Worm (Caenorhabditis elegans): ENCODE measurements around the gene rpc-25.

The rpc-25 gene

DNA sequence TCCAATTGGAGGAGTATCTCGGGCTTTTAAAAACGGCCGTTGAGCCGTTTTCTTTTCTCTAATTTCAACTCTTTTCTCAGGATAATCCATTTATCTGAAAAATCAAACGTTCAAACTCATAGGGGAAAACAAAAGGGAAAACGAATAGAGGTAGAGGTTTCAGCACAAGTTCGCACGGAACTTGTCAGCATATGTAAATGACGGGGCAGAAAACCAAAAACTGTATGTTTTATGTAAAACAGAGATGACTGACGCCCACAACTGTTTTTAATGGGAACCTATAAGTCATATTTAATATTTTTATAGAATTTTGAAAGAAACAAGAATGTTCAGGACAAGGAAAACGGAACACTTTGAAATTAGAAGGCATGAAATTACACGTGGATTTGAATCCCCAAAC, 40.0 kb downstream of the rpc-25 start, which contains the start of gene C51E3.6:
Gene C51E3.6 (minus strand): TSS at position 101 of the 400 bp plus-strand sequence.
- TF ChIP-seq nhr-76 (tag; optimal IDR thresholded peaks at IDR 0.05): no peak
- no peak for TF ChIP-seq lin-29 (GFP tag; IDR thresholded peaks at IDR 0.05)
- no peak for TF ChIP-seq lin-15B (tag; optimal IDR thresholded peaks at IDR 0.05)
- no peak for TF ChIP-seq ceh-44 (GFP tag; IDR thresholded peaks at IDR 0.05)
- no peak for TF ChIP-seq F44E2.7 (GFP tag; IDR thresholded peaks at IDR 0.05)

DNA sequence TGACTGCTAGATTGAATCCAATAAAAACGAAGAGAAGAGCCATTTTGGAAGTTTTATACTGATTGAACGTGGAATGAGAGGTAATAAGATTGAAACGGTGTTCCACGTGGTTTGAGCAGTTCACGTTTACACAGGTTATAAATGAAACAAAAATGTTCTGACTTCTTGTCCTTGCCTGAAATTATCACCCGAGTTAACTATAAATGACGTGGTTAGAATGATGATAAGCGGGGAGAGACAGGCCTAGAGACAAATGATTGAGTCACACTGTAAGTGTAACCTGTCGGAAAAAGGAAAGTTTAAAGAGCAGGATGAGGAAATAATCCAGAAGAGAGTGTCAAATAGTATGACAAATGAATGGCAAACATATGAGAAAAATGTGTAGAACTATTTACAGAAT, 45.4 kb downstream of the rpc-25 start, which contains the start of gene C51E3.10:
Gene C51E3.10 (minus strand): TSS at position 181 of the 400 bp plus-strand sequence.
- TF ChIP-seq dmd-8 (GFP tag; IDR thresholded peaks at IDR 0.05): no peak
- TF ChIP-seq nhr-77 (tag; optimal IDR thresholded peaks at IDR 0.05): peak; percentile 35
- no peak for TF ChIP-seq egl-43 (GFP tag; IDR thresholded peaks at IDR 0.05)
- TF ChIP-seq cey-2 (tag; optimal IDR thresholded peaks at IDR 0.05; ENCODE audit: borderline replicate concordance, insufficient read depth): no peak
- peak; percentile 68 for TF ChIP-seq hlh-30 (tag; optimal IDR thresholded peaks at IDR 0.05; ENCODE audit: insufficient read depth)
- TF ChIP-seq pha-4 (GFP tag; IDR thresholded peaks at IDR 0.05): 0 out of 2 replicates have a peak, but pooled peaks have one; percentile 8
- no peak for TF ChIP-seq pha-4 (tag; optimal IDR thresholded peaks at IDR 0.05)
- TF ChIP-seq lin-13 (GFP tag; optimal IDR thresholded peaks at IDR 0.05): peak; percentile 16
- TF ChIP-seq lsy-2 (tag; optimal IDR thresholded peaks at IDR 0.05): peak in 1 of 2 experiments; percentile 32
- no peak for TF ChIP-seq jun-1 (tag; optimal IDR thresholded peaks at IDR 0.05)
- TF ChIP-seq attf-4 (tag; optimal IDR thresholded peaks at IDR 0.05): no peak
- no peak for TF ChIP-seq spr-1 (tag; optimal IDR thresholded peaks at IDR 0.05)
- peak; percentile 68; the same call in 1 of the 2 replicates for TF ChIP-seq tra-1 (GFP tag; IDR thresholded peaks at IDR 0.05)
- no peak for TF ChIP-seq daf-16 (GFP tag; optimal IDR thresholded peaks at IDR 0.05)
- TF ChIP-seq daf-16 (tag; optimal IDR thresholded peaks at IDR 0.05): peak; percentile 66
- no peak for TF ChIP-seq F10B5.3 (tag; optimal IDR thresholded peaks at IDR 0.05)
- TF ChIP-seq mxl-3 (GFP tag; optimal IDR thresholded peaks at IDR 0.05): peak; percentile 76
- peak; percentile 93 for TF ChIP-seq pqm-1 (tag; optimal IDR thresholded peaks at IDR 0.05)
- peak; percentile 70 for TF ChIP-seq dve-1 (tag; optimal IDR thresholded peaks at IDR 0.05; ENCODE audit: insufficient read depth)
- no peak for TF ChIP-seq ZK337.2 (GFP tag; IDR thresholded peaks at IDR 0.05)
- TF ChIP-seq unc-62 (GFP tag; optimal IDR thresholded peaks at IDR 0.05 in 1 of 2): peak in 1 of 2 experiments; percentile 89
- TF ChIP-seq unc-62 (tag; optimal IDR thresholded peaks at IDR 0.05): no peak
- TF ChIP-seq lin-1 (GFP tag; IDR thresholded peaks at IDR 0.05): peak; percentile 71; the same call in 1 of the 2 replicates
- TF ChIP-seq aha-1 (tag): peak; percentile 73
- peak in 1 of 2 experiments; percentile 77 for TF ChIP-seq mdl-1 (tag; optimal IDR thresholded peaks at IDR 0.05)
- TF ChIP-seq nhr-28 (tag; optimal IDR thresholded peaks at IDR 0.05): peak; percentile 88
- TF ChIP-seq hlh-11 (tag; optimal IDR thresholded peaks at IDR 0.05): peak; percentile 80
- 0 out of 2 replicates have a peak, but pooled peaks have one; percentile 32 for TF ChIP-seq mdt-29 (GFP tag; IDR thresholded peaks at IDR 0.05)
- no peak for TF ChIP-seq T20F7.1 (GFP tag; optimal IDR thresholded peaks at IDR 0.05)
- no peak for TF ChIP-seq dpl-1 (GFP tag; optimal IDR thresholded peaks at IDR 0.05)
- TF ChIP-seq dmd-6 (GFP tag; IDR thresholded peaks at IDR 0.05): peak; percentile 95
- TF ChIP-seq nhr-42 (GFP tag; IDR thresholded peaks at IDR 0.05): 0 out of 2 replicates have a peak, but pooled peaks have one; percentile 50
- no peak for TF ChIP-seq ztf-11 (tag; optimal IDR thresholded peaks at IDR 0.05)
- peak; percentile 18 for TF ChIP-seq nhr-48 (tag; optimal IDR thresholded peaks at IDR 0.05)
- TF ChIP-seq lin-38 (GFP tag; IDR thresholded peaks at IDR 0.05): no peak
- TF ChIP-seq mep-1 (tag; optimal IDR thresholded peaks at IDR 0.05): peak; percentile 36
